Fruit fly (Drosophila melanogaster) S2 (cell line): ENCODE measurements around the gene CG32599.

Experiments used
- CG8478 ChIP-seq: fragments of >200 bp; optimal IDR thresholded peaks from 2 replicates; lab custom pipeline; 2018
- CTCF ChIP-seq, 2 experiments: fragments of >200 bp; optimal IDR thresholded peaks; 2 replicates each; lab custom pipeline; 2018

dm6 chrX:14216844-14217243 lies 26.6 kb upstream of the CG32599 start:
- TF ChIP-seq CTCF (optimal IDR thresholded peaks at IDR 0.05; lab: Kevin White, UChicago), result no peak
- TF ChIP-seq CG8478, result no peak
